Worm (Caenorhabditis elegans): ENCODE results near the gene Y37E11B.1.

The Y37E11B.1 gene

DNA sequence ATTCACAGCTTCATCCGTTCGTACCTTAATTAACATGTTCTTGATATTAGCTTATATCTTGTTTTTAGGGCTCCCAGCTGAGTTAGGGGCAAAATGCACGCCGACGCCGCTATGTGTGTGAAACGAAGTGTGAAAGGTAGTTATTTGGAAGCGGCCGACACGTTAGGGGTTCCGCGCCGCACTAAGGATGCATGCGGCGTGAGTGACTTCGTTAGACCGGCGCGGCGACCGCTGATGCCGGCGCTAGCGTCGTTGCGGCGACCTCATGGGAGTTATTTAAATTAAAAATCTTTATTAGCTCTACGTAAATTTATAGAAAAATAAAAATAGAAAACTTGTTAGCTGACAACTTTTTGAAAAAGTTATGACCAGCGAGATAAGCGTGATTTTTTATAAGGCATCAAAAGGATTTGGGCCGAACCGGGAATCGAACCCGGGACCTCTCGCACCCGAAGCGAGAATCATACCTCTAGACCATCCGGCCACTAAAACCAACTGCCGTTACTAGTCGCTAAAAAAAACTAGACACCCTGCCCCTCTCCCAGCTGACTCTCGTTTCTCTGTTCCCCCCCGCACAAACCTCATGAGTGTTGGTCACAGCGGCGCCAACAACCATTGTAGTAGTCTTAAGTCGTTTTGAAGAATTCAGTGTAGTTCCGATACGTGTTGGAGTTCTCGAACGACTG, 27.5 kb upstream of the Y37E11B.1 start (continued):
- peak; percentile 0 for TF ChIP-seq gei-17 (GFP tag; optimal IDR thresholded peaks at IDR 0.05)
- no peak for TF ChIP-seq Y53F4B.3 (GFP tag; IDR thresholded peaks at IDR 0.05)
- no peak for TF ChIP-seq somi-1 (GFP tag; optimal IDR thresholded peaks at IDR 0.05)
- TF ChIP-seq die-1 (tag; optimal IDR thresholded peaks at IDR 0.05): peak; percentile 85
- no peak for TF ChIP-seq mel-28 (tag; optimal IDR thresholded peaks at IDR 0.05; ENCODE audit: borderline replicate concordance)
- 0 out of 2 replicates have a peak, but pooled peaks have one; percentile 40 for TF ChIP-seq aptf-3 (GFP tag; IDR thresholded peaks at IDR 0.05)
- peak; percentile 47 for TF ChIP-seq ztf-26 (tag; optimal IDR thresholded peaks at IDR 0.05)
- TF ChIP-seq ceh-79 (tag; optimal IDR thresholded peaks at IDR 0.05): peak; percentile 0
- TF ChIP-seq pha-4 (tag; optimal IDR thresholded peaks at IDR 0.05): no peak
- TF ChIP-seq chd-7 (tag; optimal IDR thresholded peaks at IDR 0.05): peak; percentile 59
- TF ChIP-seq rcor-1 (GFP tag; IDR thresholded peaks at IDR 0.05): no peak; the same call in 1 of the 2 replicates
- peak in 1 of 2 experiments; percentile 25 for TF ChIP-seq let-607 (tag; optimal IDR thresholded peaks at IDR 0.05)
- no peak for TF ChIP-seq nfya-2 (GFP tag; IDR thresholded peaks at IDR 0.05)
- no peak for TF ChIP-seq C06A6.2 (GFP tag; conservative IDR thresholded peaks at IDR 0.05)
- peak; percentile 22; the same call in 1 of the 2 replicates for TF ChIP-seq ceh-100 (GFP tag; IDR thresholded peaks at IDR 0.05)
- TF ChIP-seq hlh-26 (GFP tag; conservative IDR thresholded peaks at IDR 0.05): no peak
- no peak for TF ChIP-seq akir-1 (GFP tag; optimal IDR thresholded peaks at IDR 0.05)
- TF ChIP-seq mxl-1 (tag; optimal IDR thresholded peaks at IDR 0.05): peak; percentile 76
- peak; percentile 59; the same call in 1 of the 2 replicates for TF ChIP-seq ztf-25 (GFP tag; IDR thresholded peaks at IDR 0.05)
- no peak for TF ChIP-seq Y79H2A.3 (GFP tag; conservative IDR thresholded peaks at IDR 0.05)
- TF ChIP-seq madf-6 (GFP tag; IDR thresholded peaks at IDR 0.05): 0 out of 2 replicates have a peak, but pooled peaks have one; percentile 47
- TF ChIP-seq madf-8 (GFP tag; conservative IDR thresholded peaks at IDR 0.05): no peak
- TF ChIP-seq lin-40 (tag; optimal IDR thresholded peaks at IDR 0.05): no peak
- no peak for TF ChIP-seq sdz-38 (tag; optimal IDR thresholded peaks at IDR 0.05)
- no peak for TF ChIP-seq sea-2 (GFP tag; IDR thresholded peaks at IDR 0.05)
- peak; percentile 52 for TF ChIP-seq madf-10 (tag; optimal IDR thresholded peaks at IDR 0.05)
- peak; percentile 71 for TF ChIP-seq T07F8.4 (tag; optimal IDR thresholded peaks at IDR 0.05)
- 0 out of 2 replicates have a peak, but pooled peaks have one; percentile 25 for TF ChIP-seq pbrm-1 (GFP tag; IDR thresholded peaks at IDR 0.05)
- peak; percentile 6 for TF ChIP-seq fkh-3 (tag; optimal IDR thresholded peaks at IDR 0.05)
- TF ChIP-seq dpff-1 (tag; optimal IDR thresholded peaks at IDR 0.05): no peak
- TF ChIP-seq lin-35 (GFP tag; optimal IDR thresholded peaks at IDR 0.05): no peak
- peak; percentile 73 for TF ChIP-seq hmg-1.2 (GFP tag; IDR thresholded peaks at IDR 0.05)
- TF ChIP-seq snpc-1.1 (tag; optimal IDR thresholded peaks at IDR 0.05; ENCODE audit: insufficient read depth): peak; percentile 28
- peak; percentile 37 for TF ChIP-seq T26A5.8 (tag; optimal IDR thresholded peaks at IDR 0.05)
- TF ChIP-seq F23B12.7 (tag; optimal IDR thresholded peaks at IDR 0.05; ENCODE audit: insufficient read depth): no peak
- no peak for TF ChIP-seq B0019.2 (GFP tag; conservative IDR thresholded peaks at IDR 0.05)
- peak; percentile 96 for TF ChIP-seq tbp1 (GFP tag; optimal IDR thresholded peaks at IDR 0.05)
- peak; percentile 74 for TF ChIP-seq mcd-1 (GFP tag; IDR thresholded peaks at IDR 0.05)
- TF ChIP-seq atf-7 (tag; optimal IDR thresholded peaks at IDR 0.05): peak; percentile 50
- TF ChIP-seq ztf-18 (tag; optimal IDR thresholded peaks at IDR 0.05): peak; percentile 51
- TF ChIP-seq efl-1 (GFP tag; optimal IDR thresholded peaks at IDR 0.05): no peak
- no peak for TF ChIP-seq C17E4.6 (GFP tag; IDR thresholded peaks at IDR 0.05)
- no peak for TF ChIP-seq F39B2.1 (GFP tag; IDR thresholded peaks at IDR 0.05)
- no peak for TF ChIP-seq nfya-1 (tag; optimal IDR thresholded peaks at IDR 0.05; ENCODE audit: borderline replicate concordance, insufficient read depth)
- peak; percentile 73 for TF ChIP-seq athp-1 (tag; optimal IDR thresholded peaks at IDR 0.05)
- 0 out of 2 replicates have a peak, but pooled peaks have one; percentile 16 for TF ChIP-seq Y67H2A.10 (GFP tag; conservative IDR thresholded peaks at IDR 0.05)
- TF ChIP-seq egl-44 (GFP tag; IDR thresholded peaks at IDR 0.05): no peak
